Worm (Caenorhabditis elegans) whole organism, young adult: Measurements from ENCODE around the gene lec-1.

Source experiments
- B0019.2 ChIP-seq: fragments of 200-800 bp; sonication (Bioruptor generic); conservative IDR thresholded peaks from 2 replicates; pipeline ENCODE4 v1.3.6; 2022; ENCODE audit warnings: missing genetic modification reagents, missing genetic modification characterization, missing compliant biosample characterization
- B0336.3 ChIP-seq: fragments of 200-800 bp; sonication (Bioruptor generic); IDR thresholded peaks from 2 replicates; pipeline ENCODE4 v1.3.6; 2022; ENCODE audit warnings: missing genetic modification characterization, missing compliant biosample characterization
- F22D6.2 ChIP-seq: sonication (generic microtip); optimal IDR thresholded peaks from 2 replicates; lab custom pipeline; 2016; ENCODE audit warnings: mild to moderate bottlenecking, missing genetic modification characterization, missing compliant biosample characterization
- F55B11.4 ChIP-seq: sonication (generic microtip); optimal IDR thresholded peaks from 2 replicates; lab custom pipeline; 2016; ENCODE audit warnings: missing compliant biosample characterization, missing genetic modification characterization, borderline replicate concordance; ENCODE audit not compliant: insufficient read depth
- K11D2.4 ChIP-seq: fragments of 200-800 bp; sonication (Bioruptor generic); IDR thresholded peaks from 2 replicates; pipeline ENCODE4 v1.3.6; 2022; ENCODE audit warnings: missing genetic modification reagents, missing genetic modification characterization, missing compliant biosample characterization
- K12H6.12 ChIP-seq: fragments of 200-800 bp; sonication (Bioruptor generic); optimal IDR thresholded peaks from 2 replicates; lab custom pipeline; 2018; ENCODE audit warnings: mild to moderate bottlenecking, missing genetic modification characterization, missing compliant biosample characterization
- akir-1 ChIP-seq: fragments of 200-800 bp; sonication (Bioruptor generic); optimal IDR thresholded peaks from 2 replicates; lab custom pipeline; 2018; ENCODE audit warnings: mild to moderate bottlenecking, missing genetic modification characterization, moderate library complexity, missing compliant biosample characterization
- ama-1 ChIP-seq, 3 experiments: fragments of 150-350 bp in 1 of 3; sonication (generic microtip) in 2 of 3; optimal IDR thresholded peaks; 2 replicates each; lab custom pipeline; 2014 to 2018; ENCODE audit warnings: missing biosample characterization in 2 of 3, missing genetic modification characterization in 2 of 3, missing genetic modification reagents in 2 of 3
- attf-3 ChIP-seq: fragments of 200-800 bp; sonication (Bioruptor generic); conservative IDR thresholded peaks from 2 replicates; pipeline ENCODE4 v1.3.6; 2022; ENCODE audit warnings: missing genetic modification reagents, missing genetic modification characterization, missing compliant biosample characterization
- attf-5 ChIP-seq: fragments of 200-800 bp; sonication (Bioruptor generic); optimal IDR thresholded peaks from 2 replicates; lab custom pipeline; 2018; ENCODE audit warnings: mild to moderate bottlenecking, missing genetic modification characterization, missing compliant biosample characterization
- attf-6 ChIP-seq: fragments of 200-800 bp; sonication (Bioruptor generic); IDR thresholded peaks from 2 replicates; pipeline ENCODE4 v1.3.6; 2022; ENCODE audit warnings: missing genetic modification reagents, missing genetic modification characterization, missing compliant biosample characterization
- ccch-3 ChIP-seq: fragments of 200-800 bp; sonication (Bioruptor generic); optimal IDR thresholded peaks from 2 replicates; lab custom pipeline; 2018; ENCODE audit warnings: mild to moderate bottlenecking, missing genetic modification characterization, missing compliant biosample characterization
- cebp-1 ChIP-seq, 2 experiments: fragments of 200-800 bp in 1 of 2; sonication (Bioruptor generic) in 1 of 2; sonication (generic microtip) in 1 of 2; IDR thresholded peaks in 1 of 2; optimal IDR thresholded peaks in 1 of 2; 2 replicates each; pipeline versions ENCODE4 v1.3.6 to Lab custom; 2017 to 2022; ENCODE audit warnings: missing compliant biosample characterization in 2 of 2, missing genetic modification characterization in 2 of 2, mild to moderate bottlenecking in 1 of 2, missing genetic modification reagents in 1 of 2, moderate library complexity in 1 of 2
- ceh-100 ChIP-seq: fragments of 200-800 bp; sonication (Bioruptor generic); IDR thresholded peaks from 2 replicates; pipeline ENCODE4 v1.3.6; 2022; ENCODE audit warnings: missing genetic modification reagents, missing genetic modification characterization, missing compliant biosample characterization
- chd-7 ChIP-seq: sonication (generic microtip); optimal IDR thresholded peaks from 2 replicates; lab custom pipeline; 2016; ENCODE audit warnings: mild to moderate bottlenecking, missing genetic modification characterization, moderate library complexity, missing compliant biosample characterization
- egrh-3 ChIP-seq: fragments of 200-800 bp; sonication (Bioruptor generic); IDR thresholded peaks from 2 replicates; pipeline ENCODE4 v1.3.6; 2022; ENCODE audit warnings: missing genetic modification reagents, missing genetic modification characterization, missing compliant biosample characterization
- fkh-3 ChIP-seq: sonication (generic microtip); optimal IDR thresholded peaks from 2 replicates; lab custom pipeline; 2016; ENCODE audit warnings: mild to moderate bottlenecking, missing genetic modification characterization, missing compliant biosample characterization
- him-1 ChIP-seq: sonication (generic microtip); optimal IDR thresholded peaks from 2 replicates; lab custom pipeline; 2016; ENCODE audit warnings: missing genotype, missing genetic modification reagents, missing genetic modification characterization, missing compliant biosample characterization
- hrde-1 ChIP-seq: sonication (generic microtip); optimal IDR thresholded peaks from 2 replicates; lab custom pipeline; 2016; ENCODE audit warnings: missing genetic modification characterization, mild to moderate bottlenecking, missing compliant biosample characterization, moderate library complexity, missing genotype, missing genetic modification reagents, borderline replicate concordance
- hsf-1 ChIP-seq: fragments of 200-800 bp; sonication (Bioruptor generic); IDR thresholded peaks from 2 replicates; pipeline ENCODE4 v1.3.6; 2022; ENCODE audit warnings: missing genetic modification reagents, missing genetic modification characterization, missing compliant biosample characterization
- let-526 ChIP-seq: fragments of 200-800 bp; sonication (Bioruptor generic); IDR thresholded peaks from 2 replicates; pipeline ENCODE4 v1.3.6; 2022; ENCODE audit warnings: missing genetic modification reagents, missing genetic modification characterization, missing compliant biosample characterization
- let-607 ChIP-seq, 2 experiments: fragments of 200-800 bp in 1 of 2; sonication (Bioruptor generic) in 1 of 2; sonication (generic microtip) in 1 of 2; optimal IDR thresholded peaks; 2 replicates each; lab custom pipeline; 2016 to 2018; ENCODE audit warnings: mild to moderate bottlenecking in 2 of 2, missing compliant biosample characterization in 2 of 2, missing genetic modification characterization in 2 of 2, moderate library complexity in 2 of 2, missing genotype in 1 of 2
- lin-40 ChIP-seq: sonication (generic microtip); optimal IDR thresholded peaks from 2 replicates; lab custom pipeline; 2016; ENCODE audit warnings: missing genetic modification characterization, mild to moderate bottlenecking, missing compliant biosample characterization, missing genotype, missing genetic modification reagents
- lin-54 ChIP-seq: fragments of 200-800 bp; sonication (Bioruptor generic); optimal IDR thresholded peaks from 2 replicates; lab custom pipeline; 2018; ENCODE audit warnings: mild to moderate bottlenecking, missing genetic modification characterization, missing compliant biosample characterization
- lsl-1 ChIP-seq: fragments of 200-800 bp; sonication (Bioruptor generic); optimal IDR thresholded peaks from 2 replicates; lab custom pipeline; 2018; ENCODE audit warnings: mild to moderate bottlenecking, missing genetic modification characterization, moderate library complexity, missing compliant biosample characterization
- madf-10 ChIP-seq: sonication (generic microtip); optimal IDR thresholded peaks from 2 replicates; lab custom pipeline; 2016; ENCODE audit warnings: mild to moderate bottlenecking, missing genetic modification characterization, missing compliant biosample characterization
- madf-6 ChIP-seq: fragments of 200-800 bp; sonication (Bioruptor generic); IDR thresholded peaks from 2 replicates; pipeline ENCODE4 v1.3.6; 2022; ENCODE audit warnings: missing genetic modification reagents, missing genetic modification characterization, missing compliant biosample characterization
- mcd-1 ChIP-seq: fragments of 200-800 bp; sonication (Bioruptor generic); IDR thresholded peaks from 2 replicates; pipeline ENCODE4 v1.3.6; 2022; ENCODE audit warnings: missing genetic modification reagents, missing genetic modification characterization, missing compliant biosample characterization
- mel-28 ChIP-seq: sonication (generic microtip); optimal IDR thresholded peaks from 2 replicates; lab custom pipeline; 2016; ENCODE audit warnings: borderline replicate concordance, mild to moderate bottlenecking, missing genetic modification characterization, missing compliant biosample characterization
- nfyb-1 ChIP-seq: fragments of 200-800 bp; sonication (Bioruptor generic); IDR thresholded peaks from 2 replicates; pipeline ENCODE4 v1.3.6; 2022; ENCODE audit warnings: missing genetic modification reagents, missing genetic modification characterization, missing compliant biosample characterization
- snpc-1.1 ChIP-seq: sonication (generic microtip); optimal IDR thresholded peaks from 2 replicates; lab custom pipeline; 2017; ENCODE audit warnings: missing genetic modification characterization, mild to moderate bottlenecking, missing compliant biosample characterization, antibody characterized with exemption, moderate library complexity, missing genotype, missing genetic modification reagents; ENCODE audit not compliant: insufficient read depth
- tlf-1 ChIP-seq: fragments of 200-800 bp; sonication (Bioruptor generic); optimal IDR thresholded peaks from 2 replicates; lab custom pipeline; 2018; ENCODE audit warnings: mild to moderate bottlenecking, missing genetic modification characterization, missing compliant biosample characterization
- zfh-2 ChIP-seq: fragments of 200-800 bp; sonication (Bioruptor generic); conservative IDR thresholded peaks from 2 replicates; pipeline ENCODE4 v1.3.6; 2022; ENCODE audit warnings: missing genetic modification reagents, missing genetic modification characterization, missing compliant biosample characterization
- ztf-28 ChIP-seq: fragments of 200-800 bp; sonication (Bioruptor generic); IDR thresholded peaks from 2 replicates; pipeline ENCODE4 v1.3.6; 2022; ENCODE audit warnings: missing genetic modification reagents, missing genetic modification characterization, missing compliant biosample characterization

Gene lec-1

DNA sequence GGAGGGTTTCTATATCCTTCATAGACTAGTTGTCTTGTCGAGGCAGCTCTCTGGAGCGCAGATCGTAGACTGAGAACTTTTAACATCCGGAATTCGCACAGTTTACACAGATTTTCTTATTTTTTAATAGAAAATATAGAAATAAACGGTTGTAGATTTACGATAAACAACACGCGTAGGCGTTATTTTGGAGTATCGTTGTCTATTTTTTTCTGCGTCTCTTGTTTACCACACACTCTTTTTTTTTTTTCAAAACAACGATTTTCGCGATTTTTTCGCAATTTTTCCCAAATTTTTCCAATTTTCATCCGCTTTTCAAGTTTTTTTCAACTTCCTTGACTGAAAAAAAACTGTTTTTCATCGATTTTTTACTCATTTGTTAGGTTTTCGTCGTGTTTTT lies 8.2 kb upstream of the lec-1 start, which contains the start of gene mecr-1 (continued):
- TF ChIP-seq mcd-1: no peak
- TF ChIP-seq nfyb-1 (GFP tag; lab: Robert Waterston, UW): no peak
- no peak for TF ChIP-seq B0019.2 (GFP tag; lab: Robert Waterston, UW)
- peak; percentile 97 for TF ChIP-seq attf-3 (GFP tag; lab: Robert Waterston, UW)
- TF ChIP-seq lsl-1: peak; percentile 6
- TF ChIP-seq hsf-1 (GFP tag; lab: Robert Waterston, UW): no peak
- TF ChIP-seq B0336.3 (GFP tag; lab: Robert Waterston, UW): no peak
- no peak for TF ChIP-seq hrde-1
- TF ChIP-seq tlf-1: no peak
- TF ChIP-seq let-607 (tag; optimal IDR thresholded peaks at IDR 0.05; lab: Kevin White, UChicago): no peak
- no peak for TF ChIP-seq cebp-1 (GFP tag; IDR thresholded peaks at IDR 0.05; lab: Robert Waterston, UW)
- TF ChIP-seq cebp-1 (tag; optimal IDR thresholded peaks at IDR 0.05; lab: Kevin White, UChicago): no peak
- no peak for TF ChIP-seq F22D6.2 (tag; lab: Kevin White, UChicago)
- peak; percentile 32; the same call in 1 of the 2 replicates for TF ChIP-seq ceh-100 (GFP tag; lab: Robert Waterston, UW)
- no peak for TF ChIP-seq ccch-3 (GFP tag; lab: Kevin White, UChicago)

DNA sequence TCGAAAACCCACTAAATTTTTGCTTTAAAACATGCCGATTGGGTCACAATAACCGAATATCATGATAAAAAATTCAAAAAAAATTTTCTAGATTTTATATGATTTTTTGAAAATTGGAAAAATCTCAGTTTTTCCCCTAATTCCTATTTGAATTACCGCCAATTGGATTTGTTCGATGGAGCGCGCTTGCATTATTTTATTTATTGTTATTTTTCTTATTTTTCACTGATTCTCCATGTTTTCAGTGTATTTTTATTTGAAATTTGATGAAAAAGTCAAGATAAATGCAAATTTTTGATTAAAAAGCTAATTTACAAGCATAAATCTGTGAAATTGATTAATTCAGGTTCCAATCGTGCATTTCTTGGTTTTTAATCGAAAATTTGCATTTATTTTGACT lies 7.3 kb upstream of the lec-1 start:
- TF ChIP-seq madf-6: peak; percentile 29; the same call in 1 of the 2 replicates
- TF ChIP-seq mel-28 (tag; lab: Kevin White, UChicago): no peak
- peak; percentile 37; the same call in 1 of the 2 replicates for TF ChIP-seq mcd-1
- no peak for TF ChIP-seq chd-7 (tag; lab: Kevin White, UChicago)
- TF ChIP-seq K11D2.4: no peak
- peak; percentile 3 for TF ChIP-seq lin-54 (GFP tag; lab: Kevin White, UChicago)

DNA sequence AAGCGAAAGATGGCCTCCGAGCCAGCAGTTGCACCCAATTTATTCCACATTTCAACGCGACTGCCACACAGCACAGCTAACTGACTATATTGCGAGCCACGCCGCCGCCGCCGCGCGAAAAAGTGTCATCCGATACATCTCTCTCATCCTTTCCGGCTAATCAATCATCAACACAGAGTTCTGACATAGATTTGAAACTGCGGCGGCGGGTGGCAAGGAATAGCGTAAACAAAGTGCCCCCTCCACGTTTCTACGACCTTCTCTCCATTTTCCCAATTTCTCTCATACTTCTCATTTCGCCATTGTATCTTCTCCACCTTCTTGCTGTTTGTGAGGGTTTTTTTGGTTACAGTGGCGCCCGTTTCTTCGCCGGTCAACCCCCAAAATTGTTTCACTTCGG lies 6.0 kb upstream of the lec-1 start:
- no peak for TF ChIP-seq ama-1 (optimal IDR thresholded peaks at IDR 0.05; lab: Kevin White, UChicago)
- no peak for TF ChIP-seq ama-1 (GFP tag; optimal IDR thresholded peaks at IDR 0.05; lab: Kevin White, UChicago)
- no peak for TF ChIP-seq ztf-28 (GFP tag; lab: Robert Waterston, UW)
- peak; percentile 33; the same call in 1 of the 2 replicates for TF ChIP-seq mcd-1
- no peak for TF ChIP-seq chd-7 (tag; lab: Kevin White, UChicago)
- peak; percentile 67 for TF ChIP-seq zfh-2
- TF ChIP-seq let-526: no peak
- no peak for TF ChIP-seq attf-6
- no peak for TF ChIP-seq akir-1
- TF ChIP-seq F55B11.4 (tag; lab: Kevin White, UChicago): no peak
- TF ChIP-seq attf-5 (GFP tag; lab: Kevin White, UChicago): no peak
- TF ChIP-seq hsf-1 (GFP tag; lab: Robert Waterston, UW): no peak
- TF ChIP-seq fkh-3: no peak
- peak; percentile 10; the same call in 1 of the 2 replicates for TF ChIP-seq egrh-3 (GFP tag; lab: Robert Waterston, UW)
- no peak for TF ChIP-seq lin-40 (tag; lab: Kevin White, UChicago)
- no peak for TF ChIP-seq cebp-1 (GFP tag; IDR thresholded peaks at IDR 0.05; lab: Robert Waterston, UW)
- TF ChIP-seq cebp-1 (tag; optimal IDR thresholded peaks at IDR 0.05; lab: Kevin White, UChicago): peak; percentile 10
- TF ChIP-seq B0336.3 (GFP tag; lab: Robert Waterston, UW): no peak
- TF ChIP-seq him-1 (tag; lab: Kevin White, UChicago): no peak
- peak; percentile 26 for TF ChIP-seq madf-10 (tag; lab: Kevin White, UChicago)
- no peak for TF ChIP-seq snpc-1.1 (tag; lab: Kevin White, UChicago)
- TF ChIP-seq K12H6.12 (tag; lab: Kevin White, UChicago): no peak
